Fruit fly (Drosophila melanogaster) whole organism, embryonic: Measurements from ENCODE around the gene CG9782.

Experiments
- BEAF-32 ChIP-seq: fragments of 200-800 bp; sonication (Bioruptor generic); optimal IDR thresholded peaks from 3 replicates; lab custom pipeline; 2017; ENCODE audit warnings: missing biosample characterization, missing genetic modification characterization, mild to moderate bottlenecking, moderate library complexity, missing genetic modification reagents
- CG10462 ChIP-seq: fragments of 200-800 bp; sonication (Bioruptor generic); optimal IDR thresholded peaks from 2 replicates; lab custom pipeline; 2016; ENCODE audit warnings: missing biosample characterization, missing genetic modification characterization
- CG11696 ChIP-seq: fragments of 200-800 bp; sonication (Bioruptor generic); IDR thresholded peaks from 2 replicates; pipeline ENCODE4 v1.3.6; 2022; ENCODE audit warnings: missing biosample characterization, missing genetic modification characterization
- CG12299 ChIP-seq: fragments of 200-800 bp; sonication (Bioruptor generic); optimal IDR thresholded peaks from 2 replicates; lab custom pipeline; 2018; ENCODE audit warnings: missing biosample characterization, mild to moderate bottlenecking, missing genetic modification characterization
- CG12391 ChIP-seq: fragments of 200-800 bp; sonication (Bioruptor generic); optimal IDR thresholded peaks from 3 replicates; lab custom pipeline; 2018; ENCODE audit warnings: missing biosample characterization, mild to moderate bottlenecking, missing genetic modification characterization, moderate library complexity
- CG14860 ChIP-seq: fragments of 200-800 bp; sonication (Bioruptor generic); IDR thresholded peaks from 3 replicates; pipeline ENCODE4 v1.3.6; 2022; ENCODE audit warnings: missing biosample characterization, missing genetic modification characterization; ENCODE audit not compliant: partially characterized antibody
- CG1529 ChIP-seq: fragments of 200-800 bp; sonication (Bioruptor generic); optimal IDR thresholded peaks from 3 replicates; lab custom pipeline; 2018; ENCODE audit warnings: missing biosample characterization, missing genetic modification characterization
- CG15479 ChIP-seq: fragments of 200-800 bp; sonication (Bioruptor generic); optimal IDR thresholded peaks from 3 replicates; lab custom pipeline; 2019; ENCODE audit warnings: missing biosample characterization, mild to moderate bottlenecking, missing genetic modification characterization, moderate library complexity
- CG1603 ChIP-seq: fragments of 200-800 bp; sonication (Bioruptor generic); optimal IDR thresholded peaks from 2 replicates; lab custom pipeline; 2019; ENCODE audit warnings: missing biosample characterization, mild to moderate bottlenecking, missing genetic modification characterization, moderate library complexity
- CG16813 ChIP-seq: fragments of 200-800 bp; sonication (Bioruptor generic); IDR thresholded peaks from 3 replicates; pipeline ENCODE4 v1.3.6; 2022; ENCODE audit warnings: missing biosample characterization, missing genetic modification characterization; ENCODE audit not compliant: partially characterized antibody
- CG16815 ChIP-seq: fragments of 200-800 bp; sonication (Bioruptor generic); optimal IDR thresholded peaks from 3 replicates; lab custom pipeline; 2017; ENCODE audit warnings: missing biosample characterization, mild to moderate bottlenecking, missing genetic modification characterization
- CG2678 ChIP-seq: fragments of 200-800 bp; sonication (Bioruptor generic); optimal IDR thresholded peaks from 3 replicates; lab custom pipeline; 2019; ENCODE audit warnings: missing biosample characterization, mild to moderate bottlenecking, missing genetic modification characterization, moderate library complexity
- CG2889 ChIP-seq: fragments of 200-800 bp; sonication (Bioruptor generic); IDR thresholded peaks from 3 replicates; pipeline ENCODE4 v1.3.6; 2022; ENCODE audit warnings: missing biosample characterization, missing genetic modification characterization
- CG3407 ChIP-seq: fragments of 200-800 bp; sonication (Bioruptor generic); optimal IDR thresholded peaks from 2 replicates; lab custom pipeline; 2018; ENCODE audit warnings: missing biosample characterization, mild to moderate bottlenecking, missing genetic modification characterization
- CG34224 ChIP-seq: fragments of 200-800 bp; sonication (Bioruptor generic); IDR thresholded peaks from 3 replicates; pipeline ENCODE4 v1.3.6; 2022; ENCODE audit warnings: missing biosample characterization, missing genetic modification characterization; ENCODE audit not compliant: partially characterized antibody
- CG3995 ChIP-seq: fragments of 200-800 bp; sonication (Bioruptor generic); optimal IDR thresholded peaks from 3 replicates; lab custom pipeline; 2016; ENCODE audit warnings: missing biosample characterization, missing genetic modification characterization
- CG7372 ChIP-seq: fragments of 200-800 bp; sonication (Bioruptor generic); IDR thresholded peaks from 2 replicates; pipeline ENCODE4 v1.3.6; 2022; ENCODE audit warnings: missing biosample characterization, missing genetic modification characterization
- CG7556 ChIP-seq: fragments of 200-800 bp; sonication (Bioruptor generic); optimal IDR thresholded peaks from 2 replicates; lab custom pipeline; 2017; ENCODE audit warnings: missing biosample characterization, mild to moderate bottlenecking, missing genetic modification characterization
- CoRest ChIP-seq: fragments of 200-800 bp; sonication (Bioruptor generic); optimal IDR thresholded peaks from 3 replicates; lab custom pipeline; 2018; ENCODE audit warnings: missing biosample characterization, mild to moderate bottlenecking, missing genetic modification characterization, moderate library complexity
- E2f2 ChIP-seq: fragments of 200-800 bp; sonication (Bioruptor generic); IDR thresholded peaks from 2 replicates; pipeline ENCODE4 v1.3.6; 2022; ENCODE audit warnings: missing biosample characterization, missing genetic modification characterization
- Hr78 ChIP-seq, 2 experiments: fragments of 200-800 bp in 1 of 2; fragments of >200 bp in 1 of 2; sonication (Bioruptor generic) in 1 of 2; optimal IDR thresholded peaks; 2 replicates each; lab custom pipeline; 2017 to 2019; ENCODE audit warnings: missing biosample characterization in 2 of 2, missing genetic modification characterization in 2 of 2, mild to moderate bottlenecking in 1 of 2, moderate library complexity in 1 of 2
- Myb ChIP-seq: fragments of 200-800 bp; sonication (Bioruptor generic); optimal IDR thresholded peaks from 2 replicates; lab custom pipeline; 2016; ENCODE audit warnings: missing biosample characterization, missing genetic modification characterization
- NfI ChIP-seq: fragments of 200-800 bp; sonication (Bioruptor generic); optimal IDR thresholded peaks from 3 replicates; lab custom pipeline; 2018; ENCODE audit warnings: missing biosample characterization, mild to moderate bottlenecking, missing genetic modification characterization, moderate library complexity
- Oli ChIP-seq: fragments of 200-800 bp; sonication (Bioruptor generic); optimal IDR thresholded peaks from 2 replicates; lab custom pipeline; 2018; ENCODE audit warnings: missing biosample characterization, mild to moderate bottlenecking, missing genetic modification characterization, moderate library complexity
- Six4 ChIP-seq: fragments of 200-800 bp; sonication (Bioruptor generic); optimal IDR thresholded peaks from 2 replicates; lab custom pipeline; 2016; ENCODE audit warnings: missing biosample characterization, missing genetic modification characterization
- Vsx1 ChIP-seq: fragments of 200-800 bp; sonication (Bioruptor generic); optimal IDR thresholded peaks from 2 replicates; lab custom pipeline; 2017; ENCODE audit warnings: missing biosample characterization, mild to moderate bottlenecking, missing genetic modification characterization, missing genetic modification reagents
- Xbp1 ChIP-seq: fragments of 200-800 bp; sonication (Bioruptor generic); optimal IDR thresholded peaks from 3 replicates; lab custom pipeline; 2016; ENCODE audit warnings: missing biosample characterization, mild to moderate bottlenecking, missing genetic modification characterization
- aop ChIP-seq: fragments of 200-800 bp; sonication (Bioruptor generic); IDR thresholded peaks from 2 replicates; pipeline ENCODE4 v1.3.6; 2022; ENCODE audit warnings: missing biosample characterization, missing genetic modification characterization
- cato ChIP-seq: fragments of 200-800 bp; sonication (Bioruptor generic); optimal IDR thresholded peaks from 2 replicates; lab custom pipeline; 2016; ENCODE audit warnings: missing biosample characterization, missing genetic modification characterization, borderline replicate concordance
- caup ChIP-seq: fragments of 200-800 bp; sonication (Bioruptor generic); optimal IDR thresholded peaks from 3 replicates; lab custom pipeline; 2017; ENCODE audit warnings: missing biosample characterization, mild to moderate bottlenecking, missing genetic modification characterization, moderate library complexity; ENCODE audit not compliant: severe bottlenecking
- chm ChIP-seq: fragments of 200-800 bp; sonication (Bioruptor generic); IDR thresholded peaks from 2 replicates; pipeline ENCODE4 v1.3.6; 2022; ENCODE audit warnings: missing biosample characterization, missing genetic modification characterization
- chn ChIP-seq: fragments of 200-800 bp; sonication (Bioruptor generic); optimal IDR thresholded peaks from 2 replicates; lab custom pipeline; 2016; ENCODE audit warnings: missing biosample characterization, missing genetic modification characterization
- ewg ChIP-seq: fragments of 200-800 bp; sonication (Bioruptor generic); optimal IDR thresholded peaks from 3 replicates; lab custom pipeline; 2017; ENCODE audit warnings: mild to moderate bottlenecking, missing biosample characterization, missing genetic modification reagents, missing genetic modification characterization
- fd96Cb ChIP-seq: fragments of 200-800 bp; sonication (Bioruptor generic); optimal IDR thresholded peaks from 2 replicates; lab custom pipeline; 2018; ENCODE audit warnings: missing biosample characterization, mild to moderate bottlenecking, missing genetic modification characterization, moderate library complexity
- gsb-n ChIP-seq: fragments of 200-800 bp; sonication (Bioruptor generic); optimal IDR thresholded peaks from 3 replicates; lab custom pipeline; 2018; ENCODE audit warnings: missing biosample characterization, mild to moderate bottlenecking, missing genetic modification characterization
- h ChIP-seq: fragments of >200 bp; optimal IDR thresholded peaks from 2 replicates; lab custom pipeline; 2017
- kay ChIP-seq: fragments of 200-800 bp; sonication (Bioruptor generic); optimal IDR thresholded peaks from 2 replicates; lab custom pipeline; 2016; ENCODE audit warnings: missing biosample characterization, missing genetic modification characterization
- knrl ChIP-seq: fragments of 200-800 bp; sonication (Bioruptor generic); IDR thresholded peaks from 3 replicates; pipeline ENCODE4 v1.3.6; 2022; ENCODE audit warnings: missing biosample characterization, missing genetic modification characterization; ENCODE audit not compliant: partially characterized antibody
- maf-S ChIP-seq: fragments of 200-800 bp; sonication (Bioruptor generic); optimal IDR thresholded peaks from 2 replicates; lab custom pipeline; 2016; ENCODE audit warnings: missing biosample characterization, missing genetic modification characterization
- phol ChIP-seq: fragments of 200-800 bp; sonication (Bioruptor generic); optimal IDR thresholded peaks from 3 replicates; lab custom pipeline; 2018; ENCODE audit warnings: missing biosample characterization, mild to moderate bottlenecking, missing genetic modification characterization, moderate library complexity
- pita ChIP-seq: fragments of 200-800 bp; sonication (Bioruptor generic); optimal IDR thresholded peaks from 2 replicates; lab custom pipeline; 2017; ENCODE audit warnings: missing biosample characterization, mild to moderate bottlenecking, missing genetic modification characterization
- prd ChIP-seq, 3 experiments: fragments of >200 bp in 2 of 3; fragments of 200-800 bp in 1 of 3; sonication (Bioruptor generic) in 1 of 3; optimal IDR thresholded peaks in 2 of 3; IDR thresholded peaks in 1 of 3; 2 replicates in 2 of 3; 3 replicates in 1 of 3; pipeline versions ENCODE4 v1.3.6 to Lab custom; 2017 to 2022; ENCODE audit warnings: missing biosample characterization in 1 of 3, missing genetic modification characterization in 1 of 3
- pum ChIP-seq: fragments of 200-800 bp; sonication (Bioruptor generic); optimal IDR thresholded peaks from 2 replicates; lab custom pipeline; 2016; ENCODE audit warnings: missing biosample characterization, missing genetic modification characterization
- run ChIP-seq: fragments of 200-800 bp; sonication (Bioruptor generic); optimal IDR thresholded peaks from 3 replicates; lab custom pipeline; 2018; ENCODE audit warnings: missing biosample characterization, mild to moderate bottlenecking, missing genetic modification characterization
- sd ChIP-seq: fragments of 200-800 bp; sonication (Bioruptor generic); optimal IDR thresholded peaks from 3 replicates; lab custom pipeline; 2018; ENCODE audit warnings: missing biosample characterization, mild to moderate bottlenecking, missing genetic modification characterization, moderate library complexity
- sim ChIP-seq: fragments of 200-800 bp; sonication (Bioruptor generic); IDR thresholded peaks from 2 replicates; pipeline ENCODE4 v1.3.6; 2022; ENCODE audit warnings: missing biosample characterization, missing genetic modification characterization
- tap ChIP-seq: fragments of 200-800 bp; optimal IDR thresholded peaks from 3 replicates; lab custom pipeline; 2019; ENCODE audit warnings: missing biosample characterization, mild to moderate bottlenecking, missing genetic modification characterization, moderate library complexity
- trem ChIP-seq: fragments of 200-800 bp; optimal IDR thresholded peaks from 3 replicates; lab custom pipeline; 2019; ENCODE audit warnings: missing biosample characterization, mild to moderate bottlenecking, missing genetic modification characterization, moderate library complexity

The CG9782 gene

DNA sequence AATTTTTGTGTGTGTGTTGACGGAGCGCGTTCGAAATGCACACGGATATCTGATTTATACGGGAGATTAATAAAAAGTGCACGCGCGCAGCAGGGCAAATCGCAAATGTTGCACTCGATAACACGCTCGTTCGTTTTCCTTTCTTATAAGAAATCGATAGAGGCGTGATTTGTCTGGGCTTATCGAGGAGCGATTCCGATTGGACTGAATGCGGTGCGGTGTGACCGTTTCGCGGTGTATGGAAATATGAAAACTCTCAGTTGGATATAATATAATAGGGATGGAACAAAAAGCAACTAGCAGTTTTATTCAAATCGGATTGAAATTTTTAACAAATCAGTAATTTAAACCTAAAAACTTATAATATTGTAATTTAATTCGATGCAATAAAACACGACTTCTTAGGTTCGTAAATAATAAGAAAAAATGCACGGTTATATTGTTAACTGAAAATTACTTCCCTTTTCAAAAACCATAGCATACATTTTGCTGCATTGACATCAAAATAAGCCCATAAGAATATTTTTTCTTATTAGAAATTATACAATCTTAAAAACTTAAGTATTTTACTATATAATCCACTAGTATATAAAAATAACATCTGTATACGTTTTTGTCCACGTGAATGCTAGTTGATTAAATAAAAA, 34.2 kb downstream of the CG9782 start, which contains the start of gene CanA-14F (continued):
- no peak for TF ChIP-seq CG2678
- no peak for TF ChIP-seq sim (GFP tag; lab: Robert Waterston, UW)
- no peak for TF ChIP-seq CG7556 (GFP tag; lab: Kevin White, UChicago)
- no peak for TF ChIP-seq pita (GFP tag; lab: Kevin White, UChicago)
- TF ChIP-seq pum (GFP tag; lab: Kevin White, UChicago): no peak
- no peak for TF ChIP-seq gsb-n (tag; lab: Kevin White, UChicago)
- no peak for TF ChIP-seq CG2889 (GFP tag; lab: Robert Waterston, UW)
- no peak for TF ChIP-seq Six4 (GFP tag; lab: Kevin White, UChicago)
- peak; percentile 61; the same call in 2 of the 3 replicates for TF ChIP-seq knrl (GFP tag; lab: Robert Waterston, UW)
- TF ChIP-seq trem (tag; lab: Kevin White, UChicago): no peak
- TF ChIP-seq maf-S (GFP tag; lab: Kevin White, UChicago): no peak
- TF ChIP-seq tap (tag; lab: Kevin White, UChicago): no peak
- peak; percentile 62 for TF ChIP-seq BEAF-32 (GFP tag; lab: Kevin White, UChicago)
- TF ChIP-seq cato (GFP tag; lab: Kevin White, UChicago): no peak
- no peak for TF ChIP-seq CG10462 (GFP tag; lab: Kevin White, UChicago)
- TF ChIP-seq phol (tag; lab: Kevin White, UChicago): peak; percentile 5
- TF ChIP-seq Hr78 (GFP tag; optimal IDR thresholded peaks at IDR 0.05; lab: Kevin White, UChicago): no peak
- TF ChIP-seq ewg (GFP tag; lab: Kevin White, UChicago): no peak
- peak; percentile 20; the same call in 1 of the 2 replicates for TF ChIP-seq E2f2
- no peak for TF ChIP-seq sd
- TF ChIP-seq kay: no peak
- TF ChIP-seq Xbp1: no peak
- TF ChIP-seq caup (GFP tag; lab: Kevin White, UChicago): no peak
- TF ChIP-seq run (tag; lab: Kevin White, UChicago): no peak
- TF ChIP-seq CG16813 (GFP tag; lab: Robert Waterston, UW): peak; percentile 54; the same call in 2 of the 3 replicates
- no peak for TF ChIP-seq CG16815 (GFP tag; lab: Kevin White, UChicago)
- TF ChIP-seq aop: no peak
- peak; percentile 39 for TF ChIP-seq CG1603 (tag; lab: Kevin White, UChicago)
- no peak for TF ChIP-seq CG12299 (tag; lab: Kevin White, UChicago)
- TF ChIP-seq Vsx1 (GFP tag; lab: Kevin White, UChicago): no peak
- no peak for TF ChIP-seq CG1529
- TF ChIP-seq CG3995: peak; percentile 65
- peak; percentile 68 for TF ChIP-seq CG14860 (GFP tag; lab: Robert Waterston, UW)
- TF ChIP-seq h (lab: Kevin White, UChicago): no peak
- no peak for TF ChIP-seq CG15479 (GFP tag; lab: Kevin White, UChicago)
- TF ChIP-seq chn (GFP tag; lab: Kevin White, UChicago): no peak
- TF ChIP-seq chm (GFP tag; lab: Robert Waterston, UW): no peak
- no peak for TF ChIP-seq CG12391 (tag; lab: Kevin White, UChicago)
- no peak for TF ChIP-seq Oli
- TF ChIP-seq CG34224: peak; percentile 50; the same call in 2 of the 3 replicates
- TF ChIP-seq fd96Cb (tag; lab: Kevin White, UChicago): no peak
- no peak for TF ChIP-seq CG7372
- TF ChIP-seq Myb (GFP tag; lab: Kevin White, UChicago): peak; percentile 66
- no peak for TF ChIP-seq NfI
- no peak for TF ChIP-seq CG11696 (GFP tag; lab: Robert Waterston, UW)
- TF ChIP-seq prd (optimal IDR thresholded peaks at IDR 0.05; lab: Kevin White, UChicago): no peak
- TF ChIP-seq prd (GFP tag; IDR thresholded peaks at IDR 0.05; lab: Robert Waterston, UW): no peak
- TF ChIP-seq CoRest (tag; lab: Kevin White, UChicago): peak; percentile 22
- TF ChIP-seq CG3407 (GFP tag; lab: Kevin White, UChicago): no peak
